Worm (Caenorhabditis elegans) whole organism, early embryonic: Measurements from ENCODE around the gene Y39F10A.1.

Experiments
- F13C5.2 ChIP-seq: sonication (generic microtip); optimal IDR thresholded peaks from 2 replicates; lab custom pipeline; 2017; ENCODE audit warnings: mild to moderate bottlenecking, missing genetic modification characterization, inconsistent platforms, missing compliant biosample characterization
- ama-1 ChIP-seq: fragments of 150-350 bp; optimal IDR thresholded peaks from 2 replicates; lab custom pipeline; 2014
- ceh-13 ChIP-seq: fragments of 200-800 bp; sonication (Bioruptor generic); optimal IDR thresholded peaks from 2 replicates; lab custom pipeline; 2018; ENCODE audit warnings: mild to moderate bottlenecking, missing genetic modification characterization, missing compliant biosample characterization
- flt-1 ChIP-seq: fragments of 200-800 bp; sonication (Bioruptor generic); IDR thresholded peaks from 2 replicates; pipeline ENCODE4 v1.3.6; 2022; ENCODE audit warnings: missing genetic modification characterization, missing compliant biosample characterization
- hmg-4 ChIP-seq: fragments of 200-800 bp; sonication (Bioruptor generic); optimal IDR thresholded peaks from 2 replicates; lab custom pipeline; 2018; ENCODE audit warnings: mild to moderate bottlenecking, missing genetic modification characterization, missing compliant biosample characterization
- hnd-1 ChIP-seq: sonication (generic microtip); optimal IDR thresholded peaks from 2 replicates; lab custom pipeline; 2016; ENCODE audit warnings: missing genetic modification characterization, missing compliant biosample characterization
- pes-1 ChIP-seq: fragments of 200-800 bp; sonication (Bioruptor generic); IDR thresholded peaks from 2 replicates; pipeline ENCODE4 v1.3.6; 2022; ENCODE audit warnings: missing genetic modification reagents, missing genetic modification characterization, missing compliant biosample characterization
- scrt-1 ChIP-seq: fragments of 200-800 bp; sonication (Bioruptor generic); IDR thresholded peaks from 2 replicates; pipeline ENCODE4 v1.3.6; 2022; ENCODE audit warnings: missing genetic modification characterization, missing compliant biosample characterization
- sea-1 ChIP-seq: fragments of 200-800 bp; sonication (Bioruptor generic); conservative IDR thresholded peaks from 2 replicates; pipeline ENCODE4 v1.3.6; 2022; ENCODE audit warnings: missing genetic modification characterization, missing compliant biosample characterization
- tbx-11 ChIP-seq: fragments of 200-800 bp; sonication (Bioruptor generic); IDR thresholded peaks from 2 replicates; pipeline ENCODE4 v1.3.6; 2022; ENCODE audit warnings: missing genetic modification characterization, missing compliant biosample characterization
- tra-4 ChIP-seq: sonication (generic microtip); optimal IDR thresholded peaks from 2 replicates; lab custom pipeline; 2017; ENCODE audit warnings: missing genetic modification characterization, missing compliant biosample characterization

DNA sequence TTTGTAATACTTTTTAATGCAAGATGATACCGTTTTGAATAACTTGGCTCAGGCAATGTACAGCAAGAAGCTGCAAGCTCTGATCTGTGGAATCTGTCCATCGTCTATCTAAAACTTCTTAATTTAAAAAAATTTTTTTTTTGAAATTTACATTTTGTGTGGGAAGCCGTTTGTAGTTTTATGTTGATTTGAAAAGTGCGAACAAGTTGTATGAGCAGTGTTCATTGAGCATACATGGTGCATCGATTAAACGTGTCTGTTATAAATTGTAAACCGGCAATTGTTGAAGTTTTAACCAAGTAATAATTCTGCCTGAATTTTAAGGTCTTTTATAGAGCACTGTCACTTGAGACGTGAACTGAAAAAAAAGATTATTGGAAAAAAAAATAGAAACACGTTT is 8.4 kb downstream of the Y39F10A.1 start, which contains the start of gene Y39F10A.6:
- TF ChIP-seq pes-1 (GFP tag; lab: Robert Waterston, UW) (no peak), hnd-1 (tag; lab: Kevin White, UChicago) (no peak), ama-1 (lab: Kevin White, UChicago) (no peak), scrt-1 (GFP tag; lab: Robert Waterston, UW) (no peak), F13C5.2 (tag; lab: Kevin White, UChicago) (no peak), flt-1 (GFP tag; lab: Robert Waterston, UW) (no peak), hmg-4 (GFP tag; lab: Kevin White, UChicago) (no peak), ceh-13 (GFP tag; lab: Kevin White, UChicago) (no peak), tbx-11 (GFP tag; lab: Robert Waterston, UW) (no peak), tra-4 (tag; lab: Kevin White, UChicago) (no peak), sea-1 (no peak)
